Worm (Caenorhabditis elegans) whole organism, dauer: Measurements from ENCODE around the gene moc-3.

Source experiments
- unc-62 ChIP-seq: sonication (generic microtip); optimal IDR thresholded peaks from 2 replicates; lab custom pipeline; 2017; ENCODE audit warnings: missing biosample characterization, missing genetic modification reagents, missing genetic modification characterization

The moc-3 gene

ce11 chrIV:8161774-8162173, 31.4 kb downstream of the moc-3 start:
- no peak for TF ChIP-seq unc-62 (GFP tag; lab: Kevin White, UChicago)

ce11 chrIV:8163687-8164086, 33.3 kb downstream of the moc-3 start, which contains the start of gene clec-51:
TSS of gene clec-51 (minus strand) at chrIV:8163800.
- no peak for TF ChIP-seq unc-62 (GFP tag; lab: Kevin White, UChicago)

ce11 chrIV:8164515-8164914, 34.2 kb downstream of the moc-3 start:
- no peak for TF ChIP-seq unc-62 (GFP tag; lab: Kevin White, UChicago)

ce11 chrIV:8165950-8166349, 35.6 kb downstream of the moc-3 start, which contains the start of gene B0218.7:
TSS of gene B0218.7 (minus strand) at chrIV:8166050.
- no peak for TF ChIP-seq unc-62 (GFP tag; lab: Kevin White, UChicago)

ce11 chrIV:8168660-8169059, 38.3 kb downstream of the moc-3 start, which contains the start of gene clec-52:
TSS of gene clec-52 (minus strand) at chrIV:8168760.
- TF ChIP-seq unc-62 (GFP tag; lab: Kevin White, UChicago): no peak

- TF ChIP-seq unc-62 (GFP tag; lab: Kevin White, UChicago): no peak
Observed at ce11 chrIV:8169674-8170073, 39.3 kb downstream of the moc-3 start, which contains the start of gene C07G1.15. TSS of gene C07G1.15 (plus strand) at chrIV:8169974.

- no peak for TF ChIP-seq unc-62 (GFP tag; lab: Kevin White, UChicago)
Observed at ce11 chrIV:8170264-8170663, 39.9 kb downstream of the moc-3 start.

ce11 chrIV:8171376-8171775, 41.0 kb downstream of the moc-3 start:
- TF ChIP-seq unc-62 (GFP tag; lab: Kevin White, UChicago): no peak

- no peak for TF ChIP-seq unc-62 (GFP tag; lab: Kevin White, UChicago)
Observed at ce11 chrIV:8173610-8174009, 43.2 kb downstream of the moc-3 start.

ce11 chrIV:8174792-8175191, 44.4 kb downstream of the moc-3 start:
- TF ChIP-seq unc-62 (GFP tag; lab: Kevin White, UChicago): no peak

- TF ChIP-seq unc-62 (GFP tag; lab: Kevin White, UChicago): no peak
Observed at ce11 chrIV:8175686-8176532, 45.5 kb downstream of the moc-3 start, which contains the start of gene pct-1. TSS of gene pct-1 (plus strand) at chrIV:8176482.

- no peak for TF ChIP-seq unc-62 (GFP tag; lab: Kevin White, UChicago)
Observed at ce11 chrIV:8181404-8181803, 51.0 kb downstream of the moc-3 start.
